Fruit fly (Drosophila melanogaster) whole organism, embryonic: ENCODE measurements around the gene tomb.

Source experiments
- Antp ChIP-seq: fragments of 200-800 bp; sonication (Bioruptor generic); optimal IDR thresholded peaks from 3 replicates; lab custom pipeline; 2016; ENCODE audit warnings: missing biosample characterization, missing genetic modification characterization
- Awh ChIP-seq: fragments of 200-800 bp; sonication (Bioruptor generic); IDR thresholded peaks from 2 replicates; pipeline ENCODE4, ENCODE4 v1.3.6; 2022; ENCODE audit warnings: missing biosample characterization, missing genetic modification characterization
- CG10959 ChIP-seq: fragments of 200-800 bp; sonication (Bioruptor generic); IDR thresholded peaks from 2 replicates; pipeline ENCODE4 v1.3.6; 2022; ENCODE audit warnings: missing biosample characterization, missing genetic modification characterization
- CG11085 ChIP-seq: fragments of 200-800 bp; sonication (Bioruptor generic); IDR thresholded peaks from 2 replicates; pipeline ENCODE4 v1.3.6; 2022; ENCODE audit warnings: missing biosample characterization, missing genetic modification characterization
- CG11696 ChIP-seq: fragments of 200-800 bp; sonication (Bioruptor generic); IDR thresholded peaks from 2 replicates; pipeline ENCODE4 v1.3.6; 2022; ENCODE audit warnings: missing biosample characterization, missing genetic modification characterization
- CG12071 ChIP-seq: fragments of 200-800 bp; sonication (Bioruptor generic); optimal IDR thresholded peaks from 3 replicates; lab custom pipeline; 2018; ENCODE audit warnings: missing biosample characterization, mild to moderate bottlenecking, missing genetic modification characterization
- CG12236 ChIP-seq: fragments of 200-800 bp; sonication (Bioruptor generic); optimal IDR thresholded peaks from 2 replicates; lab custom pipeline; 2016; ENCODE audit warnings: missing biosample characterization, missing genetic modification characterization
- CG14441 ChIP-seq: fragments of 200-800 bp; sonication (Bioruptor generic); IDR thresholded peaks from 2 replicates; pipeline ENCODE4 v1.3.6; 2022; ENCODE audit warnings: missing biosample characterization, missing genetic modification characterization
- CG14667 ChIP-seq: fragments of 200-800 bp; sonication (Bioruptor generic); IDR thresholded peaks from 2 replicates; pipeline ENCODE4 v1.3.6; 2022; ENCODE audit warnings: missing biosample characterization, missing genetic modification characterization
- CG14710 ChIP-seq: fragments of 200-800 bp; sonication (Bioruptor generic); optimal IDR thresholded peaks from 3 replicates; lab custom pipeline; 2019; ENCODE audit warnings: missing biosample characterization, mild to moderate bottlenecking, missing genetic modification characterization, moderate library complexity
- CG1603 ChIP-seq: fragments of 200-800 bp; sonication (Bioruptor generic); optimal IDR thresholded peaks from 2 replicates; lab custom pipeline; 2019; ENCODE audit warnings: missing biosample characterization, mild to moderate bottlenecking, missing genetic modification characterization, moderate library complexity
- CG17802 ChIP-seq: fragments of 200-800 bp; sonication (Bioruptor generic); optimal IDR thresholded peaks from 2 replicates; lab custom pipeline; 2018; ENCODE audit warnings: missing biosample characterization, mild to moderate bottlenecking, missing genetic modification characterization, moderate library complexity
- CG2120 ChIP-seq: fragments of 200-800 bp; sonication (Bioruptor generic); optimal IDR thresholded peaks from 3 replicates; lab custom pipeline; 2016; ENCODE audit warnings: missing biosample characterization, missing genetic modification characterization
- CG2202 ChIP-seq: fragments of 200-800 bp; sonication (Bioruptor generic); optimal IDR thresholded peaks from 2 replicates; lab custom pipeline; 2018; ENCODE audit warnings: missing biosample characterization, mild to moderate bottlenecking, missing genetic modification characterization
- CG3163 ChIP-seq: fragments of 200-800 bp; sonication (Bioruptor generic); optimal IDR thresholded peaks from 3 replicates; lab custom pipeline; 2016; ENCODE audit warnings: missing biosample characterization, missing genetic modification characterization
- CG4404 ChIP-seq: fragments of 200-800 bp; sonication (Bioruptor generic); IDR thresholded peaks from 2 replicates; pipeline ENCODE4 v1.3.6; 2022; ENCODE audit warnings: missing biosample characterization, missing genetic modification characterization
- CG6813 ChIP-seq: fragments of 200-800 bp; sonication (Bioruptor generic); optimal IDR thresholded peaks from 2 replicates; lab custom pipeline; 2017; ENCODE audit warnings: missing biosample characterization, missing genetic modification characterization, mild to moderate bottlenecking, moderate library complexity, missing genetic modification reagents
- CG8290 ChIP-seq, 3 experiments: fragments of 200-800 bp; sonication (Bioruptor generic); optimal IDR thresholded peaks; 2 replicates each; lab custom pipeline; 2016 to 2019; ENCODE audit warnings: missing biosample characterization in 3 of 3, missing genetic modification characterization in 3 of 3, mild to moderate bottlenecking in 2 of 3, moderate library complexity in 1 of 3
- CG8944 ChIP-seq: fragments of 200-800 bp; sonication (Bioruptor generic); optimal IDR thresholded peaks from 3 replicates; lab custom pipeline; 2016; ENCODE audit warnings: missing biosample characterization, missing genetic modification characterization
- CkIIα-i1 ChIP-seq: fragments of 200-800 bp; sonication (Bioruptor generic); IDR thresholded peaks from 2 replicates; pipeline ENCODE4 v1.3.6; 2022; ENCODE audit warnings: missing biosample characterization, missing genetic modification characterization
- D19A ChIP-seq: fragments of 200-800 bp; optimal IDR thresholded peaks from 3 replicates; lab custom pipeline; 2019; ENCODE audit warnings: missing biosample characterization, mild to moderate bottlenecking, missing genetic modification characterization, moderate library complexity
- Dad ChIP-seq: fragments of 200-800 bp; sonication (Bioruptor generic); optimal IDR thresholded peaks from 3 replicates; lab custom pipeline; 2016; ENCODE audit warnings: missing biosample characterization, missing genetic modification characterization
- Deaf1 ChIP-seq: fragments of 200-800 bp; optimal IDR thresholded peaks from 3 replicates; lab custom pipeline; 2019; ENCODE audit warnings: missing biosample characterization, mild to moderate bottlenecking, missing genetic modification characterization, moderate library complexity
- Dip2 ChIP-seq: fragments of 200-800 bp; sonication (Bioruptor generic); IDR thresholded peaks from 2 replicates; pipeline ENCODE4 v1.3.6; 2022; ENCODE audit warnings: missing biosample characterization, missing genetic modification characterization
- Dref ChIP-seq: fragments of 200-800 bp; sonication (Bioruptor generic); IDR thresholded peaks from 2 replicates; pipeline ENCODE4 v1.3.6; 2022; ENCODE audit warnings: missing biosample characterization, missing genetic modification characterization
- Hsf ChIP-seq: fragments of 200-800 bp; sonication (Bioruptor generic); optimal IDR thresholded peaks from 3 replicates; lab custom pipeline; 2016; ENCODE audit warnings: missing biosample characterization, missing genetic modification characterization
- MTF-1 ChIP-seq: fragments of 200-800 bp; sonication (Bioruptor generic); optimal IDR thresholded peaks from 2 replicates; lab custom pipeline; 2018; ENCODE audit warnings: missing biosample characterization, mild to moderate bottlenecking, missing genetic modification characterization, borderline replicate concordance
- Meics ChIP-seq: fragments of 200-800 bp; sonication (Bioruptor generic); optimal IDR thresholded peaks from 2 replicates; lab custom pipeline; 2017; ENCODE audit warnings: missing biosample characterization, mild to moderate bottlenecking, missing genetic modification characterization
- NC2α ChIP-seq: fragments of 200-800 bp; sonication (Bioruptor generic); optimal IDR thresholded peaks from 2 replicates; lab custom pipeline; 2016; ENCODE audit warnings: missing biosample characterization, missing genetic modification characterization
- NC2β ChIP-seq: fragments of 200-800 bp; sonication (Bioruptor generic); optimal IDR thresholded peaks from 2 replicates; lab custom pipeline; 2016; ENCODE audit warnings: missing biosample characterization, missing genetic modification characterization
- Sin3A ChIP-seq: fragments of >200 bp; optimal IDR thresholded peaks from 2 replicates; lab custom pipeline; 2018
- Six4 ChIP-seq: fragments of 200-800 bp; sonication (Bioruptor generic); optimal IDR thresholded peaks from 2 replicates; lab custom pipeline; 2016; ENCODE audit warnings: missing biosample characterization, missing genetic modification characterization
- Xrp1 ChIP-seq: fragments of 200-800 bp; sonication (Bioruptor generic); IDR thresholded peaks from 2 replicates; pipeline ENCODE4 v1.3.6; 2022; ENCODE audit warnings: missing biosample characterization, missing genetic modification characterization
- bowl ChIP-seq: fragments of 200-800 bp; sonication (Bioruptor generic); IDR thresholded peaks from 2 replicates; pipeline ENCODE4 v1.3.6; 2022; ENCODE audit warnings: missing biosample characterization, missing genetic modification characterization
- caup ChIP-seq: fragments of 200-800 bp; sonication (Bioruptor generic); optimal IDR thresholded peaks from 3 replicates; lab custom pipeline; 2017; ENCODE audit warnings: missing biosample characterization, mild to moderate bottlenecking, missing genetic modification characterization, moderate library complexity; ENCODE audit not compliant: severe bottlenecking
- corto ChIP-seq: fragments of 200-800 bp; sonication (Bioruptor generic); optimal IDR thresholded peaks from 2 replicates; lab custom pipeline; 2016; ENCODE audit warnings: missing biosample characterization, mild to moderate bottlenecking, missing genetic modification characterization, moderate library complexity
- dysf ChIP-seq: fragments of 200-800 bp; sonication (Bioruptor generic); IDR thresholded peaks from 3 replicates; pipeline ENCODE4 v1.3.6; 2022; ENCODE audit warnings: missing biosample characterization, missing genetic modification characterization
- fd3F ChIP-seq: fragments of 200-800 bp; sonication (Bioruptor generic); optimal IDR thresholded peaks from 2 replicates; lab custom pipeline; 2018; ENCODE audit warnings: missing biosample characterization, mild to moderate bottlenecking, missing genetic modification characterization, moderate library complexity
- gem ChIP-seq: fragments of 200-800 bp; sonication (Bioruptor generic); optimal IDR thresholded peaks from 2 replicates; lab custom pipeline; 2019; ENCODE audit warnings: missing biosample characterization, mild to moderate bottlenecking, missing genetic modification characterization, moderate library complexity
- gsb ChIP-seq: fragments of 200-800 bp; sonication (Bioruptor generic); IDR thresholded peaks from 2 replicates; pipeline ENCODE4 v1.3.6; 2022; ENCODE audit warnings: missing biosample characterization, missing genetic modification characterization
- jumu ChIP-seq: fragments of 200-800 bp; sonication (Bioruptor generic); optimal IDR thresholded peaks from 3 replicates; lab custom pipeline; 2016; ENCODE audit warnings: missing biosample characterization, missing genetic modification characterization
- lbe ChIP-seq: fragments of 200-800 bp; sonication (Bioruptor generic); optimal IDR thresholded peaks from 2 replicates; lab custom pipeline; 2016; ENCODE audit warnings: missing biosample characterization, mild to moderate bottlenecking, missing genetic modification characterization
- peb ChIP-seq: fragments of 200-800 bp; sonication (Bioruptor generic); IDR thresholded peaks from 2 replicates; pipeline ENCODE4 v1.3.6; 2022; ENCODE audit warnings: missing biosample characterization, missing genetic modification characterization
- sc ChIP-seq, 3 experiments: fragments of >200 bp in 2 of 3; fragments of 200-800 bp in 1 of 3; sonication (Bioruptor generic) in 1 of 3; optimal IDR thresholded peaks; 2 replicates in 2 of 3; 3 replicates in 1 of 3; lab custom pipeline; 2017; ENCODE audit warnings: mild to moderate bottlenecking in 1 of 3, missing biosample characterization in 1 of 3, missing genetic modification characterization in 1 of 3, missing genetic modification reagents in 1 of 3
- schlank ChIP-seq: fragments of 200-800 bp; sonication (Bioruptor generic); optimal IDR thresholded peaks from 2 replicates; lab custom pipeline; 2018; ENCODE audit warnings: missing biosample characterization, mild to moderate bottlenecking, missing genetic modification characterization
- sens ChIP-seq: fragments of 200-800 bp; sonication (Bioruptor generic); peaks from one replicate; lab custom pipeline; 2016; ENCODE audit warnings: missing biosample characterization, missing genetic modification characterization
- sisA ChIP-seq: fragments of 200-800 bp; sonication (Bioruptor generic); IDR thresholded peaks from 2 replicates; pipeline ENCODE4 v1.3.6; 2022; ENCODE audit warnings: missing biosample characterization, missing genetic modification characterization
- vnd ChIP-seq: fragments of 200-800 bp; sonication (Bioruptor generic); IDR thresholded peaks from 3 replicates; pipeline ENCODE4 v1.3.6; 2022; ENCODE audit warnings: missing biosample characterization, missing genetic modification characterization; ENCODE audit not compliant: partially characterized antibody
- zen ChIP-seq: fragments of 200-800 bp; sonication (Bioruptor generic); optimal IDR thresholded peaks from 3 replicates; lab custom pipeline; 2018; ENCODE audit warnings: missing biosample characterization, mild to moderate bottlenecking, missing genetic modification characterization, moderate library complexity

The tomb gene

DNA sequence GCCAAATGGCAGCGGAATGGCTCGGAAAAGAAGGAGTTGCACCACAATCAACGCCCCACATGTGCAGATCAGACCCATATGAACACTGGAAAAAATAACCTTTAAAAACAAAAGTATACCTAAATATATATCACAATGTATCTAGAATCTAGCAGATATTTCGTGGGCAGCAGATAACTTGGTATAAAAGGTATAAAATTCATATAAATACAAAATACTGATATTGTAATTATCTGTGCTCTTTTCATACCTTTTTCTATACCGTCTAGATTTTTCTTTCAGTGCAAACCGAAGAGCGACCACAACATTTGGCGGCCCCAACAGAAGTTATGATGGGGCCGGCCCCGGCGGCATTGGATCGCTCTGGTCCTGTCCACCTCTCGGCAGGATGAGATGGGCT is 35.2 kb downstream of the tomb start:
- no peak for TF ChIP-seq zen (tag; lab: Kevin White, UChicago)
- TF ChIP-seq MTF-1 (GFP tag; lab: Kevin White, UChicago): no peak
- TF ChIP-seq Dref (GFP tag; lab: Robert Waterston, UW): no peak
- peak; percentile 65 for TF ChIP-seq sens
- no peak for TF ChIP-seq Six4 (GFP tag; lab: Kevin White, UChicago)
- TF ChIP-seq CG14710 (tag; lab: Kevin White, UChicago): no peak
- peak; percentile 41 for TF ChIP-seq corto (GFP tag; lab: Kevin White, UChicago)
- no peak for TF ChIP-seq CG4404
- no peak for TF ChIP-seq jumu (GFP tag; lab: Kevin White, UChicago)
- no peak for TF ChIP-seq Antp (GFP tag; lab: Kevin White, UChicago)
- TF ChIP-seq CG1603 (tag; lab: Kevin White, UChicago): peak; percentile 1
- TF ChIP-seq NC2β: no peak
- no peak for TF ChIP-seq CkIIα-i1 (GFP tag; lab: Robert Waterston, UW)
- TF ChIP-seq CG11085: no peak
- TF ChIP-seq NC2α (GFP tag; lab: Kevin White, UChicago): no peak
- TF ChIP-seq Sin3A (lab: Kevin White, UChicago): no peak
- TF ChIP-seq lbe: peak; percentile 44
- TF ChIP-seq gem (tag; lab: Kevin White, UChicago): peak; percentile 14
- no peak for TF ChIP-seq vnd
- no peak for TF ChIP-seq Awh (GFP tag; lab: Robert Waterston, UW)
- no peak for TF ChIP-seq CG8944 (GFP tag; lab: Kevin White, UChicago)
- TF ChIP-seq CG14441 (GFP tag; lab: Robert Waterston, UW): no peak
- no peak for TF ChIP-seq CG3163 (GFP tag; lab: Kevin White, UChicago)
- no peak for TF ChIP-seq peb (GFP tag; lab: Robert Waterston, UW)
- TF ChIP-seq CG14667: 0 out of 2 replicates have a peak, but pooled peaks have one; percentile 7
- TF ChIP-seq, all 482 proteins: peak for 6

DNA sequence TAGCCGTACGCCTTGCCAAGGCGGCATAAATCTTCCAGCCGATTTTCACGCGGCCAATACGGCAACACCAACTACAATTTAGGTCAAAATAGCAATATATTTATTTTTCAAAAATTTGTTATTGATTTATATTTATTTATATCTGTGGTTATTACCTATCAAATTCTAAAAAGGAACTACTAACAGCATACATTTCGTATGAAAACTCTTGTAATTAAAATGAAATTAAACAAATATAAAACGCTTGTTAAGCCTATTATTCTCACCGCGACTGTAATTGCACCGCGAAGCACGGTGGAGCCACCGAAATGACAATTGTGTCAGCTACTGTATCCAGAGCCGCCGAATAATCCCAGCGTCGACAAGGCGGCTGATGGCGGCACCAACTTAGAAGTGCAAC is 37.1 kb downstream of the tomb start:
- TF ChIP-seq CG11696 (peak; percentile 53; the same call in 1 of the 2 replicates), Xrp1 (peak; percentile 22; the same call in 1 of the 2 replicates), Dip2 (GFP tag; lab: Robert Waterston, UW) (no peak)

DNA sequence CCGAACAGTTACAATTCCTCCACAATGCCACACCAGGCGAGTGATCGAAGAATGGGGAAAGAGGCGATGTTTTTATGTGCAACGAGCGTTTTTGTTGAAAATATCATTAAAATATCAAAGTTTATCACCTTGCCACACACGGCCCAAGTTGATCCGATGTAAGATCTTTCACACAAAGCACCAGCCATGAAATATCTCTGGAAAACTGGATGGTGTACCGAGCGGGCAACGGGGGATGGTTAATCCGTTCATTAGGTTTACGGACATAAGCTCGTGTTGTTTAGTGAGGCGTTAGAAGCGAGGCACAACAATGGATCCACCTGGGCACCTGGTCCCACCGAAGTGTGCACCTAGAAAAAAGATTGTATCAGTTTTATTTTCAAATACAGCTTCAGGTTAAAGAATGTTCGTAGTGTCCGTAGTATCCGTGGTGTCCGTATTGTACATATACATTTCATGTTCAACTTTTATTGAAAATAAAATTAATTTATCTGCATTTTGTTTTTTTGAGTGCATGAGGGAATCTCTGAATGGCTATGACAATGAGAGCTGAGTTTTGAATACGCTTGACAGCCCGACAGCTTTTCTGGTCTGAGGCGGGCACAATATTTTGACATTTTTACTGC is 40.0 kb downstream of the tomb start:
- TF ChIP-seq CG6813 (GFP tag; lab: Kevin White, UChicago) (peak; percentile 34), CG10959 (GFP tag; lab: Robert Waterston, UW) (peak; percentile 54), gsb (GFP tag; lab: Robert Waterston, UW) (no peak), CG17802 (tag; lab: Kevin White, UChicago) (peak; percentile 49), Meics (peak; percentile 40), dysf (GFP tag; lab: Robert Waterston, UW) (peak; percentile 64), Hsf (GFP tag; lab: Kevin White, UChicago) (peak; percentile 63), caup (GFP tag; lab: Kevin White, UChicago) (peak; percentile 26), CG12071 (GFP tag; lab: Kevin White, UChicago) (peak; percentile 23), Awh (GFP tag; lab: Robert Waterston, UW) (peak; percentile 56; the same call in 1 of the 2 replicates), sisA (GFP tag; lab: Robert Waterston, UW) (peak; percentile 74), Deaf1 (tag; lab: Kevin White, UChicago) (peak; percentile 26), D19A (peak; percentile 57), fd3F (peak; percentile 20), Dad (GFP tag; lab: Kevin White, UChicago) (peak; percentile 61), CG8290 (GFP tag; optimal IDR thresholded peaks at IDR 0.05; lab: Kevin White, UChicago) (peak; percentile 57), CG8290 (tag; optimal IDR thresholded peaks at IDR 0.05; lab: Kevin White, UChicago) (peak in 1 of 2 experiments; percentile 27), CG2202 (tag; lab: Kevin White, UChicago) (peak; percentile 40), CG2120 (GFP tag; lab: Kevin White, UChicago) (no peak), bowl (no peak), schlank (tag; lab: Kevin White, UChicago) (no peak), CG12236 (GFP tag; lab: Kevin White, UChicago) (peak; percentile 4), sc (optimal IDR thresholded peaks at IDR 0.05; lab: Kevin White, UChicago) (no peak), sc (GFP tag; optimal IDR thresholded peaks at IDR 0.05; lab: Kevin White, UChicago) (peak; percentile 46)
